Fruit fly (Drosophila melanogaster) whole organism, embryonic: ENCODE data around the gene CG9702.

ENCODE experiments used
- ATbp ChIP-seq: fragments of 200-800 bp; sonication (Bioruptor generic); optimal IDR thresholded peaks from 2 replicates; lab custom pipeline; 2017; ENCODE audit warnings: missing biosample characterization, mild to moderate bottlenecking, missing genetic modification characterization, missing genetic modification reagents
- Antp ChIP-seq: fragments of 200-800 bp; sonication (Bioruptor generic); optimal IDR thresholded peaks from 3 replicates; lab custom pipeline; 2016; ENCODE audit warnings: missing biosample characterization, missing genetic modification characterization
- CG10366 ChIP-seq: fragments of 200-800 bp; sonication (Bioruptor generic); IDR thresholded peaks from 2 replicates; pipeline ENCODE4 v1.3.6; 2022; ENCODE audit warnings: missing biosample characterization, missing genetic modification characterization
- CG10654 ChIP-seq: fragments of 200-800 bp; sonication (Bioruptor generic); optimal IDR thresholded peaks from 2 replicates; lab custom pipeline; 2016; ENCODE audit warnings: missing biosample characterization, missing genetic modification characterization
- CG11093 ChIP-seq: fragments of 200-800 bp; sonication (Bioruptor generic); IDR thresholded peaks from 3 replicates; pipeline ENCODE4 v1.3.6; 2022; ENCODE audit warnings: missing biosample characterization, missing genetic modification characterization
- CG11247 ChIP-seq: fragments of 200-800 bp; sonication (Bioruptor generic); IDR thresholded peaks from 2 replicates; pipeline ENCODE4 v1.3.6; 2022; ENCODE audit warnings: missing biosample characterization, missing genetic modification characterization
- CG11398 ChIP-seq: fragments of 200-800 bp; sonication (Bioruptor generic); optimal IDR thresholded peaks from 2 replicates; lab custom pipeline; 2016; ENCODE audit warnings: missing biosample characterization, missing genetic modification characterization
- CG1233 ChIP-seq: fragments of 200-800 bp; sonication (Bioruptor generic); optimal IDR thresholded peaks from 4 replicates; lab custom pipeline; 2018; ENCODE audit warnings: missing biosample characterization, mild to moderate bottlenecking, missing genetic modification characterization
- CG12942 ChIP-seq: fragments of 200-800 bp; sonication (Bioruptor generic); optimal IDR thresholded peaks from 3 replicates; lab custom pipeline; 2016; ENCODE audit warnings: missing biosample characterization, missing genetic modification characterization
- CG14710 ChIP-seq: fragments of 200-800 bp; sonication (Bioruptor generic); optimal IDR thresholded peaks from 3 replicates; lab custom pipeline; 2019; ENCODE audit warnings: missing biosample characterization, mild to moderate bottlenecking, missing genetic modification characterization, moderate library complexity
- CG17802 ChIP-seq: fragments of 200-800 bp; sonication (Bioruptor generic); optimal IDR thresholded peaks from 2 replicates; lab custom pipeline; 2018; ENCODE audit warnings: missing biosample characterization, mild to moderate bottlenecking, missing genetic modification characterization, moderate library complexity
- CG30020 ChIP-seq: fragments of 200-800 bp; optimal IDR thresholded peaks from 2 replicates; lab custom pipeline; 2019; ENCODE audit warnings: missing biosample characterization, mild to moderate bottlenecking, missing genetic modification characterization, moderate library complexity
- CG30403 ChIP-seq: fragments of 200-800 bp; sonication (Bioruptor generic); optimal IDR thresholded peaks from 3 replicates; lab custom pipeline; 2016; ENCODE audit warnings: missing biosample characterization, missing genetic modification characterization
- CG6175 ChIP-seq: fragments of 200-800 bp; sonication (Bioruptor generic); IDR thresholded peaks from 3 replicates; pipeline ENCODE4 v1.3.6; 2022; ENCODE audit warnings: missing biosample characterization, missing genetic modification characterization
- CG8290 ChIP-seq, 3 experiments: fragments of 200-800 bp; sonication (Bioruptor generic); optimal IDR thresholded peaks; 2 replicates each; lab custom pipeline; 2016 to 2019; ENCODE audit warnings: missing biosample characterization in 3 of 3, missing genetic modification characterization in 3 of 3, mild to moderate bottlenecking in 2 of 3, moderate library complexity in 1 of 3
- CG8765 ChIP-seq: fragments of 200-800 bp; sonication (Bioruptor generic); IDR thresholded peaks from 2 replicates; pipeline ENCODE4 v1.3.6; 2022; ENCODE audit warnings: missing biosample characterization, missing genetic modification characterization
- CG9932 ChIP-seq: fragments of 200-800 bp; sonication (Bioruptor generic); IDR thresholded peaks from 2 replicates; pipeline ENCODE4 v1.3.6; 2022; ENCODE audit warnings: missing biosample characterization, missing genetic modification characterization
- D19A ChIP-seq: fragments of 200-800 bp; optimal IDR thresholded peaks from 3 replicates; lab custom pipeline; 2019; ENCODE audit warnings: missing biosample characterization, mild to moderate bottlenecking, missing genetic modification characterization, moderate library complexity
- ERR ChIP-seq: fragments of 200-800 bp; sonication (Bioruptor generic); optimal IDR thresholded peaks from 2 replicates; lab custom pipeline; 2016; ENCODE audit warnings: missing biosample characterization, missing genetic modification characterization
- Fer2 ChIP-seq: fragments of 200-800 bp; sonication (Bioruptor generic); optimal IDR thresholded peaks from 2 replicates; lab custom pipeline; 2018; ENCODE audit warnings: missing biosample characterization, mild to moderate bottlenecking, missing genetic modification characterization, moderate library complexity
- H2.0 ChIP-seq: fragments of 200-800 bp; sonication (Bioruptor generic); IDR thresholded peaks from 2 replicates; pipeline ENCODE4 v1.3.6; 2022; ENCODE audit warnings: missing biosample characterization, missing genetic modification characterization
- Hr3 ChIP-seq: fragments of 200-800 bp; sonication (Bioruptor generic); optimal IDR thresholded peaks from 3 replicates; lab custom pipeline; 2016; ENCODE audit warnings: missing biosample characterization, missing genetic modification characterization
- Lim3 ChIP-seq: fragments of 200-800 bp; sonication (Bioruptor generic); IDR thresholded peaks from 2 replicates; pipeline ENCODE4 v1.3.6; 2022; ENCODE audit warnings: missing biosample characterization, missing genetic modification characterization
- MESR4 ChIP-seq: fragments of 200-800 bp; sonication (Bioruptor generic); optimal IDR thresholded peaks from 2 replicates; lab custom pipeline; 2018; ENCODE audit warnings: missing biosample characterization, mild to moderate bottlenecking, missing genetic modification characterization, moderate library complexity
- Med ChIP-seq: fragments of 200-800 bp; sonication (Bioruptor generic); peaks from one replicate; lab custom pipeline; 2016; ENCODE audit warnings: missing biosample characterization, missing genetic modification characterization, mild to moderate bottlenecking, inconsistent platforms, moderate library complexity
- Myb ChIP-seq: fragments of 200-800 bp; sonication (Bioruptor generic); optimal IDR thresholded peaks from 2 replicates; lab custom pipeline; 2016; ENCODE audit warnings: missing biosample characterization, missing genetic modification characterization
- PHDP ChIP-seq: fragments of 200-800 bp; sonication (Bioruptor generic); optimal IDR thresholded peaks from 3 replicates; lab custom pipeline; 2018; ENCODE audit warnings: missing biosample characterization, mild to moderate bottlenecking, missing genetic modification characterization, moderate library complexity
- Poxn ChIP-seq: fragments of 200-800 bp; sonication (Bioruptor generic); IDR thresholded peaks from 2 replicates; pipeline ENCODE4 v1.3.6; 2022; ENCODE audit warnings: missing biosample characterization, missing genetic modification characterization
- Sin3A ChIP-seq: fragments of >200 bp; optimal IDR thresholded peaks from 2 replicates; lab custom pipeline; 2018
- Sox102F ChIP-seq: fragments of 200-800 bp; sonication (Bioruptor generic); optimal IDR thresholded peaks from 2 replicates; lab custom pipeline; 2018; ENCODE audit warnings: missing biosample characterization, mild to moderate bottlenecking, missing genetic modification characterization, moderate library complexity
- az2 ChIP-seq: fragments of 200-800 bp; sonication (Bioruptor generic); optimal IDR thresholded peaks from 3 replicates; lab custom pipeline; 2016; ENCODE audit warnings: missing biosample characterization, missing genetic modification characterization
- chif ChIP-seq, 2 experiments: fragments of 200-800 bp; sonication (Bioruptor generic); optimal IDR thresholded peaks; 3 replicates each; lab custom pipeline; 2016; ENCODE audit warnings: missing biosample characterization in 2 of 2, missing genetic modification characterization in 2 of 2
- corto ChIP-seq: fragments of 200-800 bp; sonication (Bioruptor generic); optimal IDR thresholded peaks from 2 replicates; lab custom pipeline; 2016; ENCODE audit warnings: missing biosample characterization, mild to moderate bottlenecking, missing genetic modification characterization, moderate library complexity
- cwo ChIP-seq: fragments of 200-800 bp; sonication (Bioruptor generic); optimal IDR thresholded peaks from 3 replicates; lab custom pipeline; 2017; ENCODE audit warnings: missing biosample characterization, missing genetic modification characterization, mild to moderate bottlenecking, moderate library complexity, missing genetic modification reagents
- dati ChIP-seq: fragments of 200-800 bp; sonication (Bioruptor generic); IDR thresholded peaks from 2 replicates; pipeline ENCODE4 v1.3.6; 2022; ENCODE audit warnings: missing biosample characterization, missing genetic modification characterization
- dm ChIP-seq: fragments of 200-800 bp; sonication (Bioruptor generic); optimal IDR thresholded peaks from 3 replicates; lab custom pipeline; 2016; ENCODE audit warnings: missing biosample characterization, missing genetic modification characterization
- en ChIP-seq: fragments of 200-800 bp; sonication (Bioruptor generic); optimal IDR thresholded peaks from 2 replicates; lab custom pipeline; 2016; ENCODE audit warnings: missing biosample characterization, missing genetic modification characterization
- gcm ChIP-seq: fragments of 200-800 bp; sonication (Bioruptor generic); optimal IDR thresholded peaks from 2 replicates; lab custom pipeline; 2019; ENCODE audit warnings: missing biosample characterization, mild to moderate bottlenecking, missing genetic modification characterization, moderate library complexity
- gcm2 ChIP-seq: fragments of 200-800 bp; sonication (Bioruptor generic); optimal IDR thresholded peaks from 2 replicates; lab custom pipeline; 2016; ENCODE audit warnings: missing biosample characterization, missing genetic modification characterization
- gsb-n ChIP-seq: fragments of 200-800 bp; sonication (Bioruptor generic); optimal IDR thresholded peaks from 3 replicates; lab custom pipeline; 2018; ENCODE audit warnings: missing biosample characterization, mild to moderate bottlenecking, missing genetic modification characterization
- hth ChIP-seq: fragments of >200 bp; optimal IDR thresholded peaks from 2 replicates; lab custom pipeline; 2017; ENCODE audit warnings: inconsistent platforms
- insv ChIP-seq, 2 experiments: fragments of 200-800 bp; sonication (Bioruptor generic); optimal IDR thresholded peaks; 3 replicates each; lab custom pipeline; 2016 to 2018; ENCODE audit warnings: missing biosample characterization in 2 of 2, missing genetic modification characterization in 2 of 2
- kah ChIP-seq: fragments of 200-800 bp; sonication (Bioruptor generic); optimal IDR thresholded peaks from 2 replicates; lab custom pipeline; 2018; ENCODE audit warnings: missing biosample characterization, mild to moderate bottlenecking, missing genetic modification characterization
- mirr ChIP-seq: fragments of 200-800 bp; sonication (Bioruptor generic); optimal IDR thresholded peaks from 3 replicates; lab custom pipeline; 2018; ENCODE audit warnings: missing biosample characterization, mild to moderate bottlenecking, missing genetic modification characterization
- phol ChIP-seq: fragments of 200-800 bp; sonication (Bioruptor generic); optimal IDR thresholded peaks from 3 replicates; lab custom pipeline; 2018; ENCODE audit warnings: missing biosample characterization, mild to moderate bottlenecking, missing genetic modification characterization, moderate library complexity
- rib ChIP-seq: fragments of 200-800 bp; sonication (Bioruptor generic); IDR thresholded peaks from 2 replicates; pipeline ENCODE4 v1.3.6; 2022; ENCODE audit warnings: missing biosample characterization, missing genetic modification characterization
- row ChIP-seq: fragments of 200-800 bp; sonication (Bioruptor generic); IDR thresholded peaks from 3 replicates; pipeline ENCODE4 v1.3.6; 2022; ENCODE audit warnings: missing biosample characterization, missing genetic modification characterization
- scrt ChIP-seq: fragments of 200-800 bp; sonication (Bioruptor generic); optimal IDR thresholded peaks from 2 replicates; lab custom pipeline; 2018; ENCODE audit warnings: missing biosample characterization, mild to moderate bottlenecking, missing genetic modification characterization, moderate library complexity
- sisA ChIP-seq: fragments of 200-800 bp; sonication (Bioruptor generic); IDR thresholded peaks from 2 replicates; pipeline ENCODE4 v1.3.6; 2022; ENCODE audit warnings: missing biosample characterization, missing genetic modification characterization
- slp2 ChIP-seq: fragments of 200-800 bp; sonication (Bioruptor generic); optimal IDR thresholded peaks from 2 replicates; lab custom pipeline; 2016; ENCODE audit warnings: missing biosample characterization, missing genetic modification characterization

The CG9702 gene

dm6 chr3R:30531989-30532653 is 47.1 kb upstream of the CG9702 start, which contains the start of gene tmod (continued):
- TF ChIP-seq sisA (GFP tag; lab: Robert Waterston, UW) (0 out of 2 replicates have a peak, but pooled peaks have one; percentile 42), CG11247 (GFP tag; lab: Robert Waterston, UW) (no peak), Hr3 (GFP tag; lab: Kevin White, UChicago) (peak; percentile 23), en (GFP tag; lab: Kevin White, UChicago) (peak; percentile 30), H2.0 (GFP tag; lab: Robert Waterston, UW) (0 out of 2 replicates have a peak, but pooled peaks have one; percentile 39), Fer2 (tag; lab: Kevin White, UChicago) (no peak), Myb (GFP tag; lab: Kevin White, UChicago) (peak; percentile 22), ATbp (GFP tag; lab: Kevin White, UChicago) (peak; percentile 45), MESR4 (GFP tag; lab: Kevin White, UChicago) (no peak), hth (lab: Kevin White, UChicago) (no peak), rib (GFP tag; lab: Robert Waterston, UW) (no peak), gcm (GFP tag; lab: Kevin White, UChicago) (peak; percentile 40), CG9932 (GFP tag; lab: Robert Waterston, UW) (0 out of 2 replicates have a peak, but pooled peaks have one; percentile 16), gcm2 (GFP tag; lab: Kevin White, UChicago) (no peak), dm (GFP tag; lab: Kevin White, UChicago) (no peak), scrt (no peak), CG11093 (GFP tag; lab: Robert Waterston, UW) (no peak), row (GFP tag; lab: Robert Waterston, UW) (peak; percentile 71), Sox102F (GFP tag; lab: Kevin White, UChicago) (peak; percentile 57), gsb-n (tag; lab: Kevin White, UChicago) (peak; percentile 45), chif (GFP tag; optimal IDR thresholded peaks at IDR 0.05; lab: Kevin White, UChicago) (peak; percentile 27 to 56), Med (GFP tag; lab: Kevin White, UChicago) (peak; percentile 81), dati (GFP tag; lab: Robert Waterston, UW) (no peak; the same call in 1 of the 2 replicates), CG30020 (tag; lab: Kevin White, UChicago) (no peak), CG17802 (peak; percentile 20), kah (GFP tag; lab: Kevin White, UChicago) (peak; percentile 30), Sin3A (lab: Kevin White, UChicago) (no peak), Poxn (GFP tag; lab: Robert Waterston, UW) (no peak), CG30403 (GFP tag; lab: Kevin White, UChicago) (peak; percentile 43), ERR (no peak), slp2 (GFP tag; lab: Kevin White, UChicago) (no peak), D19A (peak; percentile 54), CG12942 (GFP tag; lab: Kevin White, UChicago) (peak; percentile 27), cwo (GFP tag; lab: Kevin White, UChicago) (no peak), CG8765 (GFP tag; lab: Robert Waterston, UW) (no peak), PHDP (tag; lab: Kevin White, UChicago) (peak; percentile 48), CG10654 (GFP tag; lab: Kevin White, UChicago) (peak; percentile 25), CG14710 (peak; percentile 60), corto (no peak), CG6175 (GFP tag; lab: Robert Waterston, UW) (peak; percentile 51; the same call in 1 of the 3 replicates), CG10366 (GFP tag; lab: Robert Waterston, UW) (peak; percentile 24; the same call in 1 of the 2 replicates), Antp (GFP tag; lab: Kevin White, UChicago) (peak; percentile 6), CG8290 (GFP tag; optimal IDR thresholded peaks at IDR 0.05; lab: Kevin White, UChicago) (no peak), CG8290 (tag; optimal IDR thresholded peaks at IDR 0.05; lab: Kevin White, UChicago) (peak in 1 of 2 experiments; percentile 38), phol (tag; lab: Kevin White, UChicago) (peak; percentile 82), mirr (peak; percentile 32), Lim3 (GFP tag; lab: Robert Waterston, UW) (no peak), CG11398 (GFP tag; lab: Kevin White, UChicago) (no peak), az2 (GFP tag; lab: Kevin White, UChicago) (peak; percentile 58), insv (GFP tag; optimal IDR thresholded peaks at IDR 0.05; lab: Kevin White, UChicago) (no peak), CG1233 (peak; percentile 2)
